Worm (Caenorhabditis elegans) whole organism, L4 larva: ENCODE results near the gene rom-2.
A peak's percentile ranks its signal among the peaks of the same experiment; 100 is the strongest.

ENCODE experiments used
- F49E8.2 ChIP-seq: sonication (generic microtip); optimal IDR thresholded peaks from 2 replicates; lab custom pipeline; 2016; ENCODE audit warnings: missing compliant biosample characterization, mild to moderate bottlenecking, missing genetic modification characterization, borderline replicate concordance
- lin-39 ChIP-seq: fragments of 150-350 bp; optimal IDR thresholded peaks from 2 replicates; lab custom pipeline; 2014; ENCODE audit warnings: missing biosample characterization, missing genetic modification reagents, missing genetic modification characterization
- mep-1 ChIP-seq: fragments of 150-350 bp; sonication (generic microtip); optimal IDR thresholded peaks from 3 replicates; lab custom pipeline; 2014; ENCODE audit warnings: missing biosample characterization, missing genetic modification characterization
- nhr-28 ChIP-seq: fragments of 150-350 bp; optimal IDR thresholded peaks from 2 replicates; lab custom pipeline; 2014; ENCODE audit warnings: missing biosample characterization, missing genetic modification characterization
- rbr-2 ChIP-seq: sonication (generic microtip); optimal IDR thresholded peaks from 2 replicates; lab custom pipeline; 2016; ENCODE audit warnings: missing genotype, missing genetic modification characterization, missing compliant biosample characterization
- unc-62 ChIP-seq, 3 experiments: fragments of 150-350 bp in 1 of 3; sonication (generic microtip); optimal IDR thresholded peaks in 2 of 3; peaks in 1 of 3; 1 replicate in 1 of 3; 2 replicates in 2 of 3; lab custom pipeline; 2014 to 2017; ENCODE audit warnings: missing biosample characterization in 3 of 3, missing genetic modification characterization in 3 of 3, missing genetic modification reagents in 3 of 3, missing genotype in 1 of 3
- ztf-11 ChIP-seq: fragments of 150-350 bp; optimal IDR thresholded peaks from 2 replicates; lab custom pipeline; 2014; ENCODE audit warnings: missing biosample characterization, missing genetic modification characterization

ce11 chrIII:9616933-9617332, 21.5 kb upstream of the rom-2 start:
- TF ChIP-seq mep-1 (tag; lab: Kevin White, UChicago) (no peak), nhr-28 (tag; lab: Kevin White, UChicago) (no peak), F49E8.2 (tag; lab: Kevin White, UChicago) (peak; percentile 97), ztf-11 (tag; lab: Kevin White, UChicago) (no peak), rbr-2 (tag; lab: Kevin White, UChicago) (no peak), lin-39 (no peak), unc-62 (GFP tag; optimal IDR thresholded peaks at IDR 0.05 in 1 of 2; lab: Kevin White, UChicago) (no peak), unc-62 (tag; optimal IDR thresholded peaks at IDR 0.05; lab: Kevin White, UChicago) (no peak)
